Worm (Caenorhabditis elegans) whole organism, L4/young adult: ENCODE data around the gene ndub-3.

Experiments
- W03F9.2 ChIP-seq: fragments of 150-350 bp; optimal IDR thresholded peaks from 2 replicates; lab custom pipeline; 2014; ENCODE audit warnings: missing biosample characterization, missing genetic modification characterization
- dao-5 ChIP-seq: sonication (generic microtip); optimal IDR thresholded peaks from 2 replicates; lab custom pipeline; 2016; ENCODE audit warnings: missing genotype, missing genetic modification characterization, moderate library complexity, missing compliant biosample characterization
- him-1 ChIP-seq: sonication (generic microtip); optimal IDR thresholded peaks from 2 replicates; lab custom pipeline; 2016; ENCODE audit warnings: missing genotype, missing genetic modification reagents, missing genetic modification characterization, missing compliant biosample characterization

- no peak for TF ChIP-seq dao-5
- TF ChIP-seq him-1 (tag; lab: Kevin White, UChicago): no peak
- TF ChIP-seq W03F9.2 (tag; lab: Kevin White, UChicago): no peak
Observed at ce11 chrII:8982683-8983082, 18.0 kb upstream of the ndub-3 start, which contains the start of gene C18E9.7.
